Worm (Caenorhabditis elegans): ENCODE measurements around the gene pot-3.

DNA sequence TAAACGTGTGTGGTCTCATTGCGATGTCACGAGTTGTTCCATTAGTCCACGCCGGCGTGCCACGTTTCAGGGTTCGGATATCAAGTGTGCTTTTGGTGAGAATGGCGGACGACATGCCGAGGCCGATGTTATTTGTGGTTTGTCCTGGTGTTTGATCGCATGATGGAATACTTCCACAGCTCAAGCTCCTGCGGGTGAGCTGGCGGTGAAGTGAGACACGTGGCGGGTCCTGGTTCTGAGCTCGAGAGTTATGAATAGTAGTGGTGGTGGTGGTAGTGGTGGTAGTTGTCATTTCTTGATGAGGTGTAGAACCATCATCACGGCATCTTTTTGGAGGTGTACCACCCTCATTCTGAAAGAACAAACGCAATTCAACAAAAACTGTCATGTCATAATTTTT is 10.0 kb upstream of the pot-3 start:
- TF ChIP-seq egl-27 (tag; optimal IDR thresholded peaks at IDR 0.05) (no peak), ama-1 (optimal IDR thresholded peaks at IDR 0.05) (no peak), unc-62 (GFP tag; optimal IDR thresholded peaks at IDR 0.05) (no peak), nhr-77 (tag; optimal IDR thresholded peaks at IDR 0.05) (no peak), ZK546.5 (tag; optimal IDR thresholded peaks at IDR 0.05) (no peak), fos-1 (tag; optimal IDR thresholded peaks at IDR 0.05) (no peak), unc-39 (tag; optimal IDR thresholded peaks at IDR 0.05) (no peak), eor-1 (tag; optimal IDR thresholded peaks at IDR 0.05) (no peak), ceh-16 (tag; optimal IDR thresholded peaks at IDR 0.05) (no peak), R02D3.7 (tag; optimal IDR thresholded peaks at IDR 0.05) (no peak), nhr-237 (tag; optimal IDR thresholded peaks at IDR 0.05) (no peak), skn-1 (tag; optimal IDR thresholded peaks at IDR 0.05) (no peak), mml-1 (tag; optimal IDR thresholded peaks at IDR 0.05) (no peak), fkh-10 (GFP tag; optimal IDR thresholded peaks at IDR 0.05) (no peak)

All from whole organism, L3 larva.